Fruit fly (Drosophila melanogaster): Measurements from ENCODE around the gene CG33700.

CG33700 gene

dm6 chr3L:9505007-9505712 lies 20.2 kb downstream of the CG33700 start, which contains the start of gene path (continued):
- no peak; the same call in 2 of the 3 replicates for TF ChIP-seq Doc3 (GFP tag; IDR thresholded peaks at IDR 0.05; ENCODE audit: partially characterized antibody)
- no peak for TF ChIP-seq ems (GFP tag; optimal IDR thresholded peaks at IDR 0.05)
- no peak for TF ChIP-seq schlank (tag; optimal IDR thresholded peaks at IDR 0.05)
- TF ChIP-seq Neu2 (GFP tag; optimal IDR thresholded peaks at IDR 0.05; ENCODE audit: borderline replicate concordance): no peak
- no peak for TF ChIP-seq bab2 (GFP tag; optimal IDR thresholded peaks at IDR 0.05)
- TF ChIP-seq CG11695 (GFP tag; IDR thresholded peaks at IDR 0.05): peak; percentile 42; the same call in 1 of the 3 replicates
- peak; percentile 22 for TF ChIP-seq HmgZ (tag; optimal IDR thresholded peaks at IDR 0.05)
- no peak for TF ChIP-seq slp2 (GFP tag; optimal IDR thresholded peaks at IDR 0.05)
- TF ChIP-seq grn (GFP tag; optimal IDR thresholded peaks at IDR 0.05): no peak
- TF ChIP-seq ro (GFP tag; IDR thresholded peaks at IDR 0.05): no peak
- no peak; the same call in 2 of the 3 replicates for TF ChIP-seq z (GFP tag; IDR thresholded peaks at IDR 0.05)
- no peak for TF ChIP-seq CG2875 (GFP tag; optimal IDR thresholded peaks at IDR 0.05)
- TF ChIP-seq CG16779 (GFP tag; IDR thresholded peaks at IDR 0.05): no peak
- no peak for TF ChIP-seq CG10959 (GFP tag; IDR thresholded peaks at IDR 0.05)
- no peak for TF ChIP-seq CG2129 (GFP tag; IDR thresholded peaks at IDR 0.05; ENCODE audit: partially characterized antibody)
- no peak for TF ChIP-seq Lhr (GFP tag; optimal IDR thresholded peaks at IDR 0.05)
- peak; percentile 49 for TF ChIP-seq CG4424 (GFP tag; optimal IDR thresholded peaks at IDR 0.05)
- no peak for TF ChIP-seq toy (GFP tag; IDR thresholded peaks at IDR 0.05)
- no peak for TF ChIP-seq eyg (GFP tag; optimal IDR thresholded peaks at IDR 0.05)
- no peak for TF ChIP-seq ase (GFP tag; IDR thresholded peaks at IDR 0.05)
- TF ChIP-seq pnt (GFP tag; optimal IDR thresholded peaks at IDR 0.05): no peak
- TF ChIP-seq Sry-δ (GFP tag; optimal IDR thresholded peaks at IDR 0.05): no peak
- no peak for TF ChIP-seq Sin3A (optimal IDR thresholded peaks at IDR 0.05)
- TF ChIP-seq twi (tag; optimal IDR thresholded peaks at IDR 0.05): peak; percentile 49
- no peak for TF ChIP-seq ken (GFP tag; IDR thresholded peaks at IDR 0.05)
- TF ChIP-seq tx (GFP tag; optimal IDR thresholded peaks at IDR 0.05): no peak
- peak; percentile 38 for TF ChIP-seq CG6683 (GFP tag; optimal IDR thresholded peaks at IDR 0.05)
- TF ChIP-seq lilli (GFP tag; optimal IDR thresholded peaks at IDR 0.05): peak; percentile 24
- TF ChIP-seq CG16815 (GFP tag; optimal IDR thresholded peaks at IDR 0.05): no peak
- peak; percentile 38 for TF ChIP-seq CG15514 (GFP tag; optimal IDR thresholded peaks at IDR 0.05)
- TF ChIP-seq klu (GFP tag; IDR thresholded peaks at IDR 0.05): no peak
- no peak for TF ChIP-seq ATbp (GFP tag; optimal IDR thresholded peaks at IDR 0.05)
- no peak for TF ChIP-seq CG14667 (GFP tag; IDR thresholded peaks at IDR 0.05)
- TF ChIP-seq HHEX (GFP tag; optimal IDR thresholded peaks at IDR 0.05): no peak
- no peak for TF ChIP-seq Hmx (GFP tag; optimal IDR thresholded peaks at IDR 0.05)
- no peak; the same call in 1 of the 2 replicates for TF ChIP-seq amos (GFP tag; IDR thresholded peaks at IDR 0.05; ENCODE audit: partially characterized antibody)
- no peak for TF ChIP-seq CG9609 (GFP tag; optimal IDR thresholded peaks at IDR 0.05)
- TF ChIP-seq CG3407 (GFP tag; optimal IDR thresholded peaks at IDR 0.05): no peak
- TF ChIP-seq Atf-2 (GFP tag; optimal IDR thresholded peaks at IDR 0.05): no peak
- TF ChIP-seq CG14014 (GFP tag; IDR thresholded peaks at IDR 0.05): peak; percentile 17; the same call in 1 of the 2 replicates
- peak; percentile 58; the same call in 1 of the 2 replicates for TF ChIP-seq CG42726 (GFP tag; IDR thresholded peaks at IDR 0.05; ENCODE audit: partially characterized antibody)
- TF ChIP-seq Bteb2 (GFP tag; optimal IDR thresholded peaks at IDR 0.05): no peak
- peak; percentile 59 for TF ChIP-seq Spps (tag; optimal IDR thresholded peaks at IDR 0.05)
- TF ChIP-seq Meics (GFP tag; optimal IDR thresholded peaks at IDR 0.05): peak; percentile 66
- TF ChIP-seq ewg (GFP tag; optimal IDR thresholded peaks at IDR 0.05): peak; percentile 13
- TF ChIP-seq slbo (GFP tag; IDR thresholded peaks at IDR 0.05): peak; percentile 3; the same call in 1 of the 2 replicates
- TF ChIP-seq CG10321 (GFP tag; IDR thresholded peaks at IDR 0.05): 0 out of 2 replicates have a peak, but pooled peaks have one; percentile 6
- no peak for TF ChIP-seq Dp (GFP tag; optimal IDR thresholded peaks at IDR 0.05)
- peak; percentile 14 for TF ChIP-seq CG2120 (GFP tag; optimal IDR thresholded peaks at IDR 0.05)
- TF ChIP-seq Mes4 (GFP tag; optimal IDR thresholded peaks at IDR 0.05): no peak

Measured in whole organism, embryonic.